Worm (Caenorhabditis elegans) whole organism, L3 larva: ENCODE results near the gene exc-7.

Source experiments
- ZK546.5 ChIP-seq: sonication (generic microtip); optimal IDR thresholded peaks from 2 replicates; lab custom pipeline; 2017; ENCODE audit warnings: missing biosample characterization, missing genetic modification characterization
- aly-2 ChIP-seq: fragments of 150-350 bp; optimal IDR thresholded peaks from 2 replicates; lab custom pipeline; 2014; ENCODE audit warnings: missing biosample characterization, missing genetic modification characterization
- ama-1 ChIP-seq: fragments of 150-350 bp; optimal IDR thresholded peaks from 2 replicates; lab custom pipeline; 2018
- ceh-28 ChIP-seq: fragments of 150-350 bp; optimal IDR thresholded peaks from 2 replicates; lab custom pipeline; 2014; ENCODE audit warnings: missing biosample characterization, missing genetic modification reagents, missing genetic modification characterization
- ceh-82 ChIP-seq: fragments of 150-350 bp; optimal IDR thresholded peaks from 2 replicates; lab custom pipeline; 2014; ENCODE audit warnings: missing biosample characterization, missing genetic modification characterization
- ceh-9 ChIP-seq: sonication (generic microtip); optimal IDR thresholded peaks from 2 replicates; lab custom pipeline; 2018; ENCODE audit warnings: missing biosample characterization, missing genetic modification characterization
- egl-27 ChIP-seq: sonication (generic microtip); optimal IDR thresholded peaks from 4 replicates; lab custom pipeline; 2017; ENCODE audit warnings: missing biosample characterization, missing genetic modification reagents, missing genetic modification characterization
- egl-5 ChIP-seq: fragments of 150-350 bp; optimal IDR thresholded peaks from 2 replicates; lab custom pipeline; 2017; ENCODE audit warnings: missing biosample characterization, missing genetic modification reagents, missing genetic modification characterization, inconsistent platforms
- elt-1 ChIP-seq: fragments of 150-350 bp; optimal IDR thresholded peaks from 2 replicates; lab custom pipeline; 2014; ENCODE audit warnings: missing biosample characterization, missing genetic modification characterization
- elt-2 ChIP-seq: sonication (generic microtip); optimal IDR thresholded peaks from 2 replicates; lab custom pipeline; 2016; ENCODE audit warnings: missing genetic modification reagents, mild to moderate bottlenecking, missing genetic modification characterization, missing compliant biosample characterization
- elt-3 ChIP-seq, 3 experiments: fragments of 150-350 bp in 1 of 3; sonication (generic microtip) in 2 of 3; optimal IDR thresholded peaks; 2 replicates in 2 of 3; 4 replicates in 1 of 3; lab custom pipeline; 2014 to 2017; ENCODE audit warnings: missing biosample characterization in 3 of 3, missing genetic modification characterization in 3 of 3
- eor-1 ChIP-seq, 2 experiments: fragments of 150-350 bp; optimal IDR thresholded peaks; 2 replicates each; lab custom pipeline; 2014 to 2018; ENCODE audit warnings: missing biosample characterization in 2 of 2, missing genetic modification characterization in 2 of 2
- fkh-10 ChIP-seq: sonication (generic microtip); optimal IDR thresholded peaks from 2 replicates; lab custom pipeline; 2017; ENCODE audit warnings: missing biosample characterization, missing genetic modification reagents, missing genetic modification characterization
- hmg-11 ChIP-seq: sonication (generic microtip); optimal IDR thresholded peaks from 2 replicates; lab custom pipeline; 2016; ENCODE audit warnings: missing genetic modification characterization, missing compliant biosample characterization
- jun-1 ChIP-seq: fragments of 150-350 bp; optimal IDR thresholded peaks from 2 replicates; lab custom pipeline; 2014; ENCODE audit warnings: missing biosample characterization, missing genetic modification reagents, missing genetic modification characterization
- lin-15B ChIP-seq: fragments of 150-350 bp; optimal IDR thresholded peaks from 2 replicates; lab custom pipeline; 2014; ENCODE audit warnings: missing biosample characterization, missing genetic modification characterization
- lin-39 ChIP-seq: fragments of 150-350 bp; optimal IDR thresholded peaks from 2 replicates; lab custom pipeline; 2018; ENCODE audit warnings: missing biosample characterization, missing genetic modification reagents, missing genetic modification characterization
- lsy-12 ChIP-seq: sonication (generic microtip); optimal IDR thresholded peaks from 2 replicates; lab custom pipeline; 2016; ENCODE audit warnings: mild to moderate bottlenecking, missing genetic modification characterization, missing compliant biosample characterization
- mml-1 ChIP-seq: fragments of 150-350 bp; sonication (generic microtip); optimal IDR thresholded peaks from 3 replicates; lab custom pipeline; 2014; ENCODE audit warnings: missing biosample characterization, missing genetic modification characterization
- nfya-1 ChIP-seq: sonication (generic microtip); optimal IDR thresholded peaks from 2 replicates; lab custom pipeline; 2017; ENCODE audit warnings: missing genetic modification characterization, mild to moderate bottlenecking, missing compliant biosample characterization, antibody characterized with exemption, moderate library complexity; ENCODE audit not compliant: insufficient read depth
- nhr-11 ChIP-seq: fragments of 150-350 bp; optimal IDR thresholded peaks from 2 replicates; lab custom pipeline; 2014; ENCODE audit warnings: missing biosample characterization, missing genetic modification characterization
- nhr-23 ChIP-seq: fragments of 150-350 bp; optimal IDR thresholded peaks from 2 replicates; lab custom pipeline; 2014; ENCODE audit warnings: missing biosample characterization, missing genetic modification reagents, missing genetic modification characterization
- nhr-237 ChIP-seq: fragments of 150-350 bp; optimal IDR thresholded peaks from 2 replicates; lab custom pipeline; 2014; ENCODE audit warnings: missing biosample characterization, missing genetic modification characterization
- nhr-25 ChIP-seq: sonication (generic microtip); optimal IDR thresholded peaks from 2 replicates; lab custom pipeline; 2017; ENCODE audit warnings: missing biosample characterization, missing genetic modification characterization
- nhr-28 ChIP-seq: fragments of 150-350 bp; optimal IDR thresholded peaks from 2 replicates; lab custom pipeline; 2014; ENCODE audit warnings: missing biosample characterization, missing genetic modification characterization
- nhr-43 ChIP-seq: sonication (generic microtip); optimal IDR thresholded peaks from 2 replicates; lab custom pipeline; 2016; ENCODE audit warnings: mild to moderate bottlenecking, missing genetic modification characterization, missing compliant biosample characterization; ENCODE audit not compliant: poor library complexity, severe bottlenecking
- nhr-67 ChIP-seq: fragments of 150-350 bp; optimal IDR thresholded peaks from 2 replicates; lab custom pipeline; 2014; ENCODE audit warnings: missing biosample characterization, missing genetic modification characterization
- pha-4 ChIP-seq: fragments of 150-350 bp; optimal IDR thresholded peaks from 2 replicates; lab custom pipeline; 2014; ENCODE audit warnings: missing biosample characterization, missing genetic modification reagents, missing genetic modification characterization
- pqm-1 ChIP-seq: fragments of 150-350 bp; optimal IDR thresholded peaks from 2 replicates; lab custom pipeline; 2017; ENCODE audit warnings: missing biosample characterization, missing genetic modification characterization, inconsistent platforms
- snpc-4 ChIP-seq: fragments of 150-350 bp; optimal IDR thresholded peaks from 2 replicates; lab custom pipeline; 2014; ENCODE audit warnings: missing biosample characterization, missing genetic modification characterization
- tbx-2 ChIP-seq: sonication (generic microtip); optimal IDR thresholded peaks from 2 replicates; lab custom pipeline; 2016; ENCODE audit warnings: mild to moderate bottlenecking, missing genetic modification characterization, missing compliant biosample characterization
- unc-39 ChIP-seq: sonication (generic microtip); optimal IDR thresholded peaks from 4 replicates; lab custom pipeline; 2017; ENCODE audit warnings: missing biosample characterization, missing genetic modification characterization
- unc-62 ChIP-seq: fragments of 150-350 bp; sonication (generic microtip); optimal IDR thresholded peaks from 4 replicates; lab custom pipeline; 2014; ENCODE audit warnings: missing biosample characterization, missing genetic modification reagents, missing genetic modification characterization
- zag-1 ChIP-seq: fragments of 150-350 bp; optimal IDR thresholded peaks from 2 replicates; lab custom pipeline; 2014; ENCODE audit warnings: missing biosample characterization, missing genetic modification characterization
- ztf-4 ChIP-seq: fragments of 150-350 bp; optimal IDR thresholded peaks from 2 replicates; lab custom pipeline; 2014; ENCODE audit warnings: missing biosample characterization, missing genetic modification characterization

The exc-7 gene

DNA sequence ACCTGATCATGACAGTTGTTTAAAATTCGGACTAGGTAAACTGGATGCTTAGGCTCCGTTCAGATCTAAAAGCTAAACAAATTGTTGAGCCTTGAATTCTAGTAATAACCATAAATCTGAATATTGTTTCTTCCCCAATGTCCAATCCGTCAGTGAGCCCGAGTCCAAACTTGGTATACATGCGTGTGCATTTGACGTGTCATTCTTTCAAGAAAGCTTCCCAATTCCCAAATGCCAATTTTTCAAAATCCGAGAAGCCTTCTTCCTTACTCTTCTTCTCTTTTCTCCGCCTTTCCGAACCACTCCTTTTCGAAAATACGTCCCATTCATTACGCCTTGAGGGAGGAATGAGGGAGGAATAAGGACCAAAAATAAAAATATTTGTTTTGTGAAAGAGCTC is 937 bp downstream of the exc-7 start:
- TF ChIP-seq elt-1 (tag; lab: Kevin White, UChicago): no peak
- TF ChIP-seq lin-39 (tag; lab: Kevin White, UChicago): peak; percentile 64

DNA sequence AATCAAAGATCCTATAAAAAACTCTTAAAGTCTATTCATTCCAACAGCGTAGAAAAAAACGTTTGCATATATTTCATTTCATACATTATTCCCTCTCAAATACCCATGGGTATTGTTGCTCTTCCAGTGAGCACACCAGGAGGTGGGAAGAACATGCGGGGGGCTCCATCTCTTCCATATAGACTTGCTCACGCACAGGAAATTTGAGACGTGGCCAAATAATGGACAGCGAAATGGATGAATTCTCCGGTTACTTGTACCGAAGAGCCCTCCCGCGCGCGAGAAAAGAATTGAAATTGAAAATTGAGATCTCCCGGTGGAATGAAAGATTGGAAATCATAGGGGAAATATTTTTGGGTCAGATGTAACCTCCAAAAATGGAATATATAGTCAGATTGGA is 1.9 kb downstream of the exc-7 start:
- TF ChIP-seq snpc-4: no peak
- peak; percentile 2 for TF ChIP-seq pha-4 (tag; lab: Kevin White, UChicago)

DNA sequence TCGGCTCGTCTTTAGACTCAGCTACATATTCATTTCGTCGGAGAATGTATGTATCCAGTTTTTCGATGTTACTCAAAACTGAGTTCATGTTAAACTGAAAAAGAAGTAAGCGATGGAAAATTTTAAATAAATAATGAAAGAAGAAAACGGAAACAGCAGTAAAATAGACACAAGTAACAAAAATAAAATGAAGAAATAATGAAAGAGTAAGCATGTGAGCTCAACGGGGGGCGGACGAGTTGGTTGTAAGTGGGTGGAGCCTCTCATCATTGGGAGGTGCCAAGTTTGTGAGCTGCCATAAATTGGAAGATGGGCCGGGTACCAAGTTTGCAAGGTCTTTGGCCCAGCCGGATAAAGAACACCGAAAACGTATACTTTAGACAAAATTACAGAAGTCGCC is 7.7 kb downstream of the exc-7 start, which contains the start of gene wee-1.1:
Gene wee-1.1, minus strand, starts transcription at position 101 of the 400 bp plus-strand sequence.
- no peak for TF ChIP-seq hmg-11
- no peak for TF ChIP-seq nhr-43
- no peak for TF ChIP-seq nhr-25

DNA sequence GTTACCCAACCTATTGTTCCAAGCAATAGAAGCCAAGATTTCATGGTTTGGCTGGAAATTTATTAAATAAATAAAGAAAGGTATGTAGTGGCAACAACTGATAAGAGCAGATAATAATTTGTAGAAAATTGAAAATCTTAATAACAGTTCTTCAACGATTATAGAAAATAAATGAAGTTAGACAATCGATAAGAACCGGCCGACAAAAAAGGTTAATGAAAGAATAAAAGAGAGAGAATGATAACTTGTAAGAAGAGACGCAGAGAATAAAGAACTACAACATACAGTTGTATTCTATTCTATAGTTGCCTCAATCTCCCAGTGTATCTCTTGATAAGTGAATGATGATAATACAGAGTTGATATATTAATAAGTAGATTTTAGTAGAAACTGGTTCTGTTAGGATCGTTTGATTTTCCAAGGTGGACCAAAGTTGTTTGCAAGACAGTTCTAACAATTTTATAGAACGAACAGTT is 11.0 kb downstream of the exc-7 start, which contains the start of gene ugt-58:
Gene ugt-58, minus strand, starts transcription at position 51 of the 476 bp plus-strand sequence.
- TF ChIP-seq nhr-11 (tag; lab: Kevin White, UChicago) (peak; percentile 31), elt-2 (tag; lab: Kevin White, UChicago) (peak; percentile 66), nhr-43 (no peak), ceh-28 (tag; lab: Kevin White, UChicago) (peak; percentile 64), lin-15B (no peak), nhr-28 (tag; lab: Kevin White, UChicago) (no peak), nhr-67 (tag; lab: Kevin White, UChicago) (no peak), nhr-25 (peak; percentile 7), elt-1 (tag; lab: Kevin White, UChicago) (no peak), nhr-23 (peak; percentile 57), elt-3 (tag; optimal IDR thresholded peaks at IDR 0.05; lab: Kevin White, UChicago) (peak in 1 of 3 experiments; percentile 49), hmg-11 (no peak), nhr-237 (tag; lab: Kevin White, UChicago) (no peak), nfya-1 (no peak), zag-1 (no peak)
- TF ChIP-seq, all 47 proteins: peak for 6

DNA sequence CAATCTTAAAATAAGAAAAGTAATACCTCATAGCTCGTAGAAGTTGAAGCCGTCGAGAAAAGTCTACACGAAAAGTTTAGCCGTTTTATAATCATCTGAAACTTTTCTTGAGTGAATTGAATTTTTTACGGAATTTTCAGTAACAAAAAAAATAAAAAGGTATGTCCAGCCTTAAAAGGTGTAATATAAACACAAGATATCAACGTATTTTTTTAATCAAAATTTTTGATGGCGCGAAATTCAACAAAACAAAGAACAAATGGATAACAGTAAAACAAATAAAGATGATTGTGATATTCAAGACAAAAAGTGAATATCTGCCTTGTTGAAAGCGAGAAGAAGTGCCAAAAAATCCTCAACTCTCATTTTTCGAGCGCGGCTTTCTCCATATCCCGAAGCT is 13.9 kb downstream of the exc-7 start, which contains the start of gene eral-1:
Gene eral-1, minus strand, starts transcription at position 101 of the 400 bp plus-strand sequence.
- TF ChIP-seq unc-62 (GFP tag; lab: Kevin White, UChicago) (no peak), snpc-4 (no peak), ztf-4 (tag; lab: Kevin White, UChicago) (no peak), jun-1 (no peak), fkh-10 (no peak), hmg-11 (no peak), aly-2 (tag; lab: Kevin White, UChicago) (no peak)
- TF ChIP-seq, all 47 proteins: peak for 0

DNA sequence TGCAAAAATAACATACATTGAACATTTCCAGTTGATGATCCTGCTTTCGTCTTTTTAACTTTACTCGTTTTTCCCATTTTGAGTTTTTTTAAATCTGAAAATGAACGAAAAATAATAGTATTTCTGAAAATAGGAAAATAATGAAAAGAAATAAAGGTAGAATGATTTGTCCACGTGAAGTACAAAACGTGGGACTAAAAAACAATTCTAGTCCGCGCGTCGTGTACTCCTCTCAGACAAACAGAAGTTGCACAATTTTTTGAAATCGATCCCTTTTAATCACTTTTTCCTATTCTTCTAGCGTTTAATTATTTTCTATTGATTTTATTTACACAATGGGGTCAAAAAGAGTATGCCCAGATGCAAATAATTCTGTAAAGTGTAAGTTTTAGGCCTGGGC is 15.3 kb downstream of the exc-7 start, which contains the start of the genes E02H1.1 and tag-124:
Gene E02H1.1, minus strand, starts transcription at position 94 of the 400 bp plus-strand sequence.
Gene tag-124, plus strand, starts transcription at position 222 of the 400 bp plus-strand sequence.
- TF ChIP-seq elt-2 (tag; lab: Kevin White, UChicago): peak; percentile 17
- TF ChIP-seq ceh-82 (tag; lab: Kevin White, UChicago): no peak
- no peak for TF ChIP-seq aly-2 (tag; lab: Kevin White, UChicago)
- TF ChIP-seq snpc-4: peak; percentile 62
- peak; percentile 72 for TF ChIP-seq lsy-12
- TF ChIP-seq elt-3 (tag; optimal IDR thresholded peaks at IDR 0.05; lab: Kevin White, UChicago): no peak
- TF ChIP-seq ama-1 (lab: Kevin White, UChicago): no peak
- peak; percentile 92 for TF ChIP-seq nhr-43
- no peak for TF ChIP-seq jun-1
- TF ChIP-seq nhr-67 (tag; lab: Kevin White, UChicago): no peak
- TF ChIP-seq nhr-25: peak; percentile 74
- TF ChIP-seq eor-1 (tag; optimal IDR thresholded peaks at IDR 0.05; lab: Kevin White, UChicago): peak in 1 of 2 experiments; percentile 69
- peak; percentile 72 for TF ChIP-seq nfya-1
- TF ChIP-seq hmg-11: peak; percentile 35
- TF ChIP-seq mml-1 (tag; lab: Kevin White, UChicago): no peak
- TF ChIP-seq ztf-4 (tag; lab: Kevin White, UChicago): no peak
- peak; percentile 77 for TF ChIP-seq pha-4 (tag; lab: Kevin White, UChicago)
- TF ChIP-seq unc-39 (tag; lab: Kevin White, UChicago): no peak
- peak; percentile 76 for TF ChIP-seq lin-15B
- TF ChIP-seq ceh-9 (tag; lab: Kevin White, UChicago): no peak
- TF ChIP-seq pqm-1 (tag; lab: Kevin White, UChicago): peak; percentile 21
- no peak for TF ChIP-seq zag-1
- TF ChIP-seq ceh-28 (tag; lab: Kevin White, UChicago): peak; percentile 15
- no peak for TF ChIP-seq egl-5
- TF ChIP-seq unc-62 (GFP tag; lab: Kevin White, UChicago): no peak
- TF ChIP-seq nhr-11 (tag; lab: Kevin White, UChicago): peak; percentile 34
- TF ChIP-seq ZK546.5: no peak
- no peak for TF ChIP-seq lin-39 (tag; lab: Kevin White, UChicago)
- TF ChIP-seq nhr-23: peak; percentile 87
- TF ChIP-seq tbx-2 (tag; lab: Kevin White, UChicago): no peak
- TF ChIP-seq egl-27 (tag; lab: Kevin White, UChicago): no peak
